Fruit fly (Drosophila melanogaster) whole organism, wandering third instar larva: ENCODE measurements around the gene lds.

ENCODE experiments used
- Abd-B ChIP-seq: fragments of >200 bp; optimal IDR thresholded peaks from 2 replicates; lab custom pipeline; 2017; ENCODE audit warnings: missing biosample characterization, missing genetic modification characterization
- CG9705 ChIP-seq: fragments of 200-800 bp; sonication (Bioruptor generic); optimal IDR thresholded peaks from 2 replicates; lab custom pipeline; 2018; ENCODE audit warnings: missing biosample characterization, mild to moderate bottlenecking, missing genetic modification characterization
- CrebA ChIP-seq: fragments of 200-800 bp; sonication (Bioruptor generic); optimal IDR thresholded peaks from 2 replicates; lab custom pipeline; 2016; ENCODE audit warnings: missing biosample characterization, mild to moderate bottlenecking, missing genetic modification characterization, borderline replicate concordance
- Dif ChIP-seq: fragments of 200-275, 200-300 bp; sonication (Bioruptor generic); optimal IDR thresholded peaks from 2 replicates; lab custom pipeline; 2018; ENCODE audit warnings: missing biosample characterization, missing genetic modification characterization; ENCODE audit not compliant: partially characterized antibody
- GATAd ChIP-seq: sonication (Bioruptor generic); optimal IDR thresholded peaks from 2 replicates; lab custom pipeline; 2016; ENCODE audit warnings: missing biosample characterization, missing genetic modification characterization
- HLH106 ChIP-seq: fragments of 200-800 bp; optimal IDR thresholded peaks from 3 replicates; lab custom pipeline; 2019; ENCODE audit warnings: missing biosample characterization, mild to moderate bottlenecking, missing genetic modification characterization, moderate library complexity
- Hr78 ChIP-seq: fragments of >200 bp; optimal IDR thresholded peaks from 2 replicates; lab custom pipeline; 2017; ENCODE audit warnings: missing biosample characterization, missing genetic modification characterization
- Hr83 ChIP-seq: fragments of 200-300 bp; sonication (Bioruptor generic); optimal IDR thresholded peaks from 2 replicates; lab custom pipeline; 2016; ENCODE audit warnings: missing biosample characterization, mild to moderate bottlenecking, missing genetic modification characterization, moderate library complexity; ENCODE audit not compliant: poor library complexity, severe bottlenecking
- Jra ChIP-seq: sonication (Bioruptor generic); optimal IDR thresholded peaks from 2 replicates; lab custom pipeline; 2016; ENCODE audit warnings: missing biosample characterization, missing genetic modification characterization
- Myc ChIP-seq: fragments of >200 bp; optimal IDR thresholded peaks from 2 replicates; lab custom pipeline; 2017
- N ChIP-seq: fragments of >200 bp; optimal IDR thresholded peaks from 2 replicates; lab custom pipeline; 2018; ENCODE audit warnings: missing biosample characterization, missing external identifiers, missing genetic modification characterization
- OdsH ChIP-seq: fragments of 200-800 bp; sonication (Bioruptor generic); optimal IDR thresholded peaks from 2 replicates; lab custom pipeline; 2016; ENCODE audit warnings: missing biosample characterization, mild to moderate bottlenecking, missing genetic modification characterization
- Rel ChIP-seq, 2 experiments: fragments of 200-800 bp; sonication (Bioruptor generic) in 1 of 2; optimal IDR thresholded peaks; 2 replicates in 1 of 2; 3 replicates in 1 of 2; lab custom pipeline; 2016 to 2019; ENCODE audit warnings: mild to moderate bottlenecking in 2 of 2, missing biosample characterization in 2 of 2, missing genetic modification characterization in 2 of 2, moderate library complexity in 1 of 2
- Sp1 ChIP-seq: fragments of 200-800 bp; sonication (Bioruptor generic); optimal IDR thresholded peaks from 3 replicates; lab custom pipeline; 2019; ENCODE audit warnings: missing biosample characterization, mild to moderate bottlenecking, missing genetic modification characterization, moderate library complexity
- br ChIP-seq: fragments of 200-800 bp; sonication (Bioruptor generic); optimal IDR thresholded peaks from 2 replicates; lab custom pipeline; 2016; ENCODE audit warnings: missing biosample characterization, missing genetic modification characterization
- brk ChIP-seq: fragments of 200-800 bp; sonication (Bioruptor generic); optimal IDR thresholded peaks from 2 replicates; lab custom pipeline; 2016; ENCODE audit warnings: missing biosample characterization, mild to moderate bottlenecking, missing genetic modification characterization
- dsf ChIP-seq: sonication (Bioruptor generic); optimal IDR thresholded peaks from 2 replicates; lab custom pipeline; 2016; ENCODE audit warnings: missing biosample characterization, missing genetic modification characterization, borderline replicate concordance
- ey ChIP-seq: fragments of 200-800 bp; sonication (Bioruptor generic); optimal IDR thresholded peaks from 2 replicates; lab custom pipeline; 2016; ENCODE audit warnings: missing biosample characterization, missing genetic modification characterization
- foxo ChIP-seq, 2 experiments: fragments of 200-800 bp; sonication (Bioruptor generic); optimal IDR thresholded peaks; 2 replicates in 1 of 2; 3 replicates in 1 of 2; lab custom pipeline; 2016 to 2017; ENCODE audit warnings: missing biosample characterization in 2 of 2, missing genetic modification characterization in 2 of 2
- fru ChIP-seq: fragments of 200-800 bp; sonication (Bioruptor generic); optimal IDR thresholded peaks from 3 replicates; lab custom pipeline; 2016; ENCODE audit warnings: missing biosample characterization, mild to moderate bottlenecking, missing genetic modification characterization
- h ChIP-seq: fragments of 200-800 bp; sonication (Bioruptor generic); optimal IDR thresholded peaks from 3 replicates; lab custom pipeline; 2016; ENCODE audit warnings: missing biosample characterization, mild to moderate bottlenecking, missing genetic modification characterization
- jim ChIP-seq: fragments of 175-275, 200-325 bp; sonication (Bioruptor generic); optimal IDR thresholded peaks from 2 replicates; lab custom pipeline; 2016; ENCODE audit warnings: missing biosample characterization, mild to moderate bottlenecking, missing genetic modification characterization
- lola ChIP-seq: fragments of >200 bp; optimal IDR thresholded peaks from 2 replicates; lab custom pipeline; 2017; ENCODE audit warnings: missing biosample characterization, missing genetic modification characterization
- psq ChIP-seq: fragments of 200-800 bp; sonication (Bioruptor generic); optimal IDR thresholded peaks from 3 replicates; lab custom pipeline; 2017; ENCODE audit warnings: missing biosample characterization, mild to moderate bottlenecking, missing genetic modification characterization, moderate library complexity
- rgr ChIP-seq: fragments of 200-800 bp; sonication (Bioruptor generic); optimal IDR thresholded peaks from 3 replicates; lab custom pipeline; 2016; ENCODE audit warnings: missing biosample characterization, mild to moderate bottlenecking, missing genetic modification characterization
- sage ChIP-seq: fragments of 200-800 bp; sonication (Bioruptor generic); optimal IDR thresholded peaks from 2 replicates; lab custom pipeline; 2016; ENCODE audit warnings: missing biosample characterization, mild to moderate bottlenecking, missing genetic modification characterization
- sv ChIP-seq: fragments of 200-800 bp; sonication (Bioruptor generic); optimal IDR thresholded peaks from 3 replicates; lab custom pipeline; 2016; ENCODE audit warnings: missing biosample characterization, missing genetic modification characterization
- tai ChIP-seq: sonication (Bioruptor generic); optimal IDR thresholded peaks from 2 replicates; lab custom pipeline; 2016; ENCODE audit warnings: missing biosample characterization, missing genetic modification characterization
- usp ChIP-seq: fragments of >200 bp; optimal IDR thresholded peaks from 2 replicates; lab custom pipeline; 2017; ENCODE audit warnings: missing biosample characterization, missing genetic modification characterization
- woc ChIP-seq: sonication (Bioruptor generic); optimal IDR thresholded peaks from 2 replicates; lab custom pipeline; 2016; ENCODE audit warnings: missing biosample characterization, mild to moderate bottlenecking, missing genetic modification characterization

The lds gene

dm6 chr3R:7902313-7902872, 17.8 kb upstream of the lds start, which contains the start of gene mRpS9:
TSS of gene mRpS9 (minus strand) at chr3R:7902667.
- no peak for TF ChIP-seq Jra (GFP tag; lab: Kevin White, UChicago)
- no peak for TF ChIP-seq br (GFP tag; lab: Kevin White, UChicago)
- TF ChIP-seq fru = no peak
- no peak for TF ChIP-seq h (GFP tag; lab: Kevin White, UChicago)
- no peak for TF ChIP-seq foxo (GFP tag; optimal IDR thresholded peaks at IDR 0.05; lab: Kevin White, UChicago)
- no peak for TF ChIP-seq usp (GFP tag; lab: Kevin White, UChicago)
- TF ChIP-seq OdsH = no peak
- no peak for TF ChIP-seq lola
- TF ChIP-seq Rel (GFP tag; optimal IDR thresholded peaks at IDR 0.05; lab: Kevin White, UChicago) = no peak
- TF ChIP-seq Rel (tag; optimal IDR thresholded peaks at IDR 0.05; lab: Kevin White, UChicago) = no peak
- TF ChIP-seq woc (GFP tag; lab: Kevin White, UChicago) = no peak
- TF ChIP-seq brk (GFP tag; lab: Kevin White, UChicago) = no peak
- TF ChIP-seq Hr78 (GFP tag; lab: Kevin White, UChicago) = no peak
- no peak for TF ChIP-seq psq
- TF ChIP-seq Sp1 (GFP tag; lab: Kevin White, UChicago) = no peak
- TF ChIP-seq GATAd (GFP tag; lab: Kevin White, UChicago) = no peak
- TF ChIP-seq dsf (GFP tag; lab: Kevin White, UChicago) = no peak
- no peak for TF ChIP-seq sage (GFP tag; lab: Kevin White, UChicago)
- no peak for TF ChIP-seq HLH106
- no peak for TF ChIP-seq jim (GFP tag; lab: Kevin White, UChicago)
- TF ChIP-seq, all 38 proteins: peak for 0

- TF ChIP-seq Rel (GFP tag; optimal IDR thresholded peaks at IDR 0.05; lab: Kevin White, UChicago) (no peak), Rel (tag; optimal IDR thresholded peaks at IDR 0.05; lab: Kevin White, UChicago) (no peak), sv (GFP tag; lab: Kevin White, UChicago) (peak; percentile 5), fru (no peak), Myc (lab: Kevin White, UChicago) (peak; percentile 27), CG9705 (GFP tag; lab: Kevin White, UChicago) (peak; percentile 25)
Observed at dm6 chr3R:7907311-7907710, 12.9 kb upstream of the lds start, which contains the start of the genes Taf7 and EMC1. TSS of gene Taf7 (plus strand) at chr3R:7907333. TSS of gene EMC1 (minus strand) at chr3R:7907363.

dm6 chr3R:7911482-7911881, 8.7 kb upstream of the lds start, which contains the start of gene Prat:
TSS of gene Prat (minus strand) at chr3R:7911779.
- TF ChIP-seq rgr (no peak), Myc (lab: Kevin White, UChicago) (peak; percentile 21)
- TF ChIP-seq, all 38 proteins: peak for 1

- TF ChIP-seq Rel (GFP tag; optimal IDR thresholded peaks at IDR 0.05; lab: Kevin White, UChicago) (no peak), Rel (tag; optimal IDR thresholded peaks at IDR 0.05; lab: Kevin White, UChicago) (peak; percentile 5), HLH106 (peak; percentile 33), woc (GFP tag; lab: Kevin White, UChicago) (peak; percentile 44), ey (GFP tag; lab: Kevin White, UChicago) (peak; percentile 37), lola (no peak), Dif (GFP tag; lab: Kevin White, UChicago) (no peak), rgr (peak; percentile 64), psq (peak; percentile 31)
- TF ChIP-seq, all 38 proteins: peak for 6
Observed at dm6 chr3R:7913139-7913538, 7.1 kb upstream of the lds start, which contains the start of gene Rfk. TSS of gene Rfk (minus strand) at chr3R:7913290.

- no peak for TF ChIP-seq brk (GFP tag; lab: Kevin White, UChicago)
- no peak for TF ChIP-seq fru
- TF ChIP-seq CrebA (GFP tag; lab: Kevin White, UChicago) = no peak
- TF ChIP-seq Hr78 (GFP tag; lab: Kevin White, UChicago) = no peak
- TF ChIP-seq ey (GFP tag; lab: Kevin White, UChicago) = no peak
- TF ChIP-seq rgr = no peak
- no peak for TF ChIP-seq N
- TF ChIP-seq sv (GFP tag; lab: Kevin White, UChicago) = no peak
- no peak for TF ChIP-seq Hr83 (GFP tag; lab: Kevin White, UChicago)
- TF ChIP-seq Dif (GFP tag; lab: Kevin White, UChicago) = no peak
- no peak for TF ChIP-seq tai
- TF ChIP-seq Myc (lab: Kevin White, UChicago) = no peak
- no peak for TF ChIP-seq br (GFP tag; lab: Kevin White, UChicago)
- no peak for TF ChIP-seq sage (GFP tag; lab: Kevin White, UChicago)
- no peak for TF ChIP-seq woc (GFP tag; lab: Kevin White, UChicago)
- TF ChIP-seq OdsH = no peak
- no peak for TF ChIP-seq Abd-B
- no peak for TF ChIP-seq jim (GFP tag; lab: Kevin White, UChicago)
- no peak for TF ChIP-seq Sp1 (GFP tag; lab: Kevin White, UChicago)
Observed at dm6 chr3R:7913551-7913950, 6.7 kb upstream of the lds start, which contains the start of gene kipf. TSS of gene kipf (plus strand) at chr3R:7913851.
